Worm (Caenorhabditis elegans) whole organism, mixed stage, embryonic: Measurements from ENCODE around the gene F38B7.3.
A peak's percentile ranks its signal among the peaks of the same experiment; 100 is the strongest.

Source experiments
- M03D4.4 ChIP-seq: sonication (generic microtip); optimal IDR thresholded peaks from 2 replicates; lab custom pipeline; 2017; ENCODE audit warnings: mild to moderate bottlenecking, missing genetic modification characterization, missing compliant biosample characterization
- ceh-39 ChIP-seq: fragments of 150-350 bp; optimal IDR thresholded peaks from 2 replicates; lab custom pipeline; 2014; ENCODE audit warnings: missing biosample characterization, missing genetic modification characterization
- ceh-43 ChIP-seq: fragments of 200-800 bp; sonication (Bioruptor generic); optimal IDR thresholded peaks from 2 replicates; lab custom pipeline; 2018; ENCODE audit warnings: mild to moderate bottlenecking, missing genetic modification characterization, moderate library complexity, missing compliant biosample characterization
- ceh-83 ChIP-seq: fragments of 200-800 bp; sonication (Bioruptor generic); optimal IDR thresholded peaks from 2 replicates; lab custom pipeline; 2018; ENCODE audit warnings: mild to moderate bottlenecking, missing genetic modification characterization, missing compliant biosample characterization
- ces-1 ChIP-seq: fragments of 150-350 bp; optimal IDR thresholded peaks from 2 replicates; lab custom pipeline; 2014; ENCODE audit warnings: missing biosample characterization, missing genetic modification reagents, missing genetic modification characterization
- cnd-1 ChIP-seq: fragments of 200-800 bp; sonication (Bioruptor generic); optimal IDR thresholded peaks from 2 replicates; lab custom pipeline; 2018; ENCODE audit warnings: mild to moderate bottlenecking, missing genetic modification characterization, missing compliant biosample characterization
- drap-1 ChIP-seq: fragments of 200-800 bp; sonication (Bioruptor generic); optimal IDR thresholded peaks from 3 replicates; lab custom pipeline; 2018; ENCODE audit warnings: mild to moderate bottlenecking, missing genetic modification characterization, missing compliant biosample characterization
- elt-1 ChIP-seq: sonication (generic microtip); optimal IDR thresholded peaks from 2 replicates; lab custom pipeline; 2017; ENCODE audit warnings: missing genetic modification characterization, mild to moderate bottlenecking, missing compliant biosample characterization, antibody characterized with exemption, moderate library complexity, borderline replicate concordance; ENCODE audit not compliant: insufficient read depth
- flh-1 ChIP-seq: fragments of 200-800 bp; sonication (Bioruptor generic); optimal IDR thresholded peaks from 2 replicates; lab custom pipeline; 2018; ENCODE audit warnings: mild to moderate bottlenecking, missing genetic modification characterization, moderate library complexity, missing compliant biosample characterization
- hlh-1 ChIP-seq: fragments of 150-350 bp; optimal IDR thresholded peaks from 2 replicates; lab custom pipeline; 2014; ENCODE audit warnings: missing biosample characterization, missing genetic modification reagents, missing genetic modification characterization
- lin-13 ChIP-seq: fragments of 150-350 bp; optimal IDR thresholded peaks from 2 replicates; lab custom pipeline; 2014; ENCODE audit warnings: missing biosample characterization, missing genetic modification characterization
- lin-32 ChIP-seq: fragments of 200-800 bp; sonication (Bioruptor generic); optimal IDR thresholded peaks from 2 replicates; lab custom pipeline; 2018; ENCODE audit warnings: mild to moderate bottlenecking, missing genetic modification characterization, missing compliant biosample characterization
- lsy-2 ChIP-seq: fragments of 150-350 bp; optimal IDR thresholded peaks from 2 replicates; lab custom pipeline; 2014; ENCODE audit warnings: missing biosample characterization, missing genetic modification characterization
- mab-5 ChIP-seq: fragments of 150-350 bp; optimal IDR thresholded peaks from 2 replicates; lab custom pipeline; 2014; ENCODE audit warnings: missing biosample characterization, missing genetic modification characterization
- mep-1 ChIP-seq: fragments of 150-350 bp; optimal IDR thresholded peaks from 2 replicates; lab custom pipeline; 2017; ENCODE audit warnings: missing biosample characterization, missing genetic modification reagents, missing genetic modification characterization, inconsistent platforms
- mls-2 ChIP-seq: sonication (generic microtip); optimal IDR thresholded peaks from 2 replicates; lab custom pipeline; 2016; ENCODE audit warnings: mild to moderate bottlenecking, missing genetic modification characterization, moderate library complexity, missing compliant biosample characterization
- nhr-12 ChIP-seq: fragments of 150-350 bp; optimal IDR thresholded peaks from 2 replicates; lab custom pipeline; 2014; ENCODE audit warnings: missing biosample characterization, missing genetic modification characterization
- nhr-2 ChIP-seq: fragments of 150-350 bp; optimal IDR thresholded peaks from 2 replicates; lab custom pipeline; 2014; ENCODE audit warnings: missing biosample characterization, missing genetic modification characterization
- nhr-237 ChIP-seq: fragments of 150-350 bp; optimal IDR thresholded peaks from 2 replicates; lab custom pipeline; 2014; ENCODE audit warnings: missing biosample characterization, missing genetic modification characterization
- nhr-28 ChIP-seq: fragments of 150-350 bp; optimal IDR thresholded peaks from 2 replicates; lab custom pipeline; 2014; ENCODE audit warnings: missing biosample characterization, missing genetic modification characterization
- nhr-76 ChIP-seq: sonication (generic microtip); optimal IDR thresholded peaks from 2 replicates; lab custom pipeline; 2017; ENCODE audit warnings: missing biosample characterization, missing genetic modification characterization
- snpc-4 ChIP-seq: fragments of 150-350 bp; optimal IDR thresholded peaks from 2 replicates; lab custom pipeline; 2014; ENCODE audit warnings: missing biosample characterization, missing genetic modification characterization
- sptf-1 ChIP-seq: sonication (generic microtip); optimal IDR thresholded peaks from 2 replicates; lab custom pipeline; 2017; ENCODE audit warnings: mild to moderate bottlenecking, missing genetic modification characterization, moderate library complexity, missing compliant biosample characterization
- unc-120 ChIP-seq: sonication (generic microtip); optimal IDR thresholded peaks from 2 replicates; lab custom pipeline; 2017; ENCODE audit warnings: missing genetic modification characterization, missing compliant biosample characterization; ENCODE audit not compliant: poor library complexity, severe bottlenecking
- unc-39 ChIP-seq: fragments of 150-350 bp; optimal IDR thresholded peaks from 2 replicates; lab custom pipeline; 2014; ENCODE audit warnings: missing biosample characterization, missing genetic modification characterization
- unc-62 ChIP-seq: fragments of 150-350 bp; optimal IDR thresholded peaks from 2 replicates; lab custom pipeline; 2014; ENCODE audit warnings: missing biosample characterization, missing genetic modification reagents, missing genetic modification characterization
- ztf-11 ChIP-seq: fragments of 150-350 bp; optimal IDR thresholded peaks from 2 replicates; lab custom pipeline; 2014; ENCODE audit warnings: missing biosample characterization, missing genetic modification characterization

Gene F38B7.3

ce11 chrV:11535504-11536062 is 13.3 kb upstream of the F38B7.3 start:
- TF ChIP-seq hlh-1 (tag; lab: Kevin White, UChicago), result peak; percentile 80
- TF ChIP-seq nhr-2 (tag; lab: Kevin White, UChicago), result no peak
- peak; percentile 78 for TF ChIP-seq unc-120 (tag; lab: Kevin White, UChicago)

ce11 chrV:11536667-11537066 is 12.2 kb upstream of the F38B7.3 start:
- TF ChIP-seq ces-1 (GFP tag; lab: Kevin White, UChicago), result peak; percentile 5
- TF ChIP-seq unc-120 (tag; lab: Kevin White, UChicago), result no peak

- TF ChIP-seq nhr-12 (tag; lab: Kevin White, UChicago) (no peak), mab-5 (tag; lab: Kevin White, UChicago) (no peak), flh-1 (GFP tag; lab: Kevin White, UChicago) (no peak), nhr-28 (tag; lab: Kevin White, UChicago) (no peak)
- TF ChIP-seq, all 35 proteins: peak for 0
Observed at ce11 chrV:11539502-11539901, 9.4 kb upstream of the F38B7.3 start.

- no peak for TF ChIP-seq nhr-76 (tag; lab: Kevin White, UChicago)
- peak; percentile 31 for TF ChIP-seq unc-120 (tag; lab: Kevin White, UChicago)
- TF ChIP-seq, all 35 proteins: peak for 1
Observed at ce11 chrV:11541284-11541683, 7.6 kb upstream of the F38B7.3 start.

ce11 chrV:11543564-11543963 is 5.3 kb upstream of the F38B7.3 start, which contains the start of gene F38B7.2:
Gene F38B7.2, plus strand, starts transcription at chrV:11543963.
- no peak for TF ChIP-seq mab-5 (tag; lab: Kevin White, UChicago)
- TF ChIP-seq ceh-83 (GFP tag; lab: Kevin White, UChicago), result no peak
- no peak for TF ChIP-seq drap-1 (GFP tag; lab: Kevin White, UChicago)
- TF ChIP-seq ceh-39 (tag; lab: Kevin White, UChicago), result no peak
- TF ChIP-seq mls-2 (tag; lab: Kevin White, UChicago), result no peak
- no peak for TF ChIP-seq nhr-76 (tag; lab: Kevin White, UChicago)
- no peak for TF ChIP-seq M03D4.4 (tag; lab: Kevin White, UChicago)
- no peak for TF ChIP-seq nhr-28 (tag; lab: Kevin White, UChicago)
- TF ChIP-seq snpc-4, result no peak
- no peak for TF ChIP-seq lsy-2 (tag; lab: Kevin White, UChicago)
- TF ChIP-seq unc-120 (tag; lab: Kevin White, UChicago), result no peak
- TF ChIP-seq unc-39 (tag; lab: Kevin White, UChicago), result no peak
- TF ChIP-seq ceh-43 (GFP tag; lab: Kevin White, UChicago), result no peak
- no peak for TF ChIP-seq ztf-11 (tag; lab: Kevin White, UChicago)
- no peak for TF ChIP-seq elt-1 (tag; lab: Kevin White, UChicago)
- TF ChIP-seq nhr-237 (tag; lab: Kevin White, UChicago), result no peak
- TF ChIP-seq cnd-1 (tag; lab: Kevin White, UChicago), result no peak
- TF ChIP-seq nhr-12 (tag; lab: Kevin White, UChicago), result no peak
- no peak for TF ChIP-seq mep-1
- TF ChIP-seq lin-13 (tag; lab: Kevin White, UChicago), result no peak

- no peak for TF ChIP-seq lin-32
- no peak for TF ChIP-seq nhr-237 (tag; lab: Kevin White, UChicago)
- TF ChIP-seq hlh-1 (tag; lab: Kevin White, UChicago), result no peak
- no peak for TF ChIP-seq mep-1
Observed at ce11 chrV:11545227-11545626, 3.7 kb upstream of the F38B7.3 start, which contains the start of gene F38B7.10. Gene F38B7.10, plus strand, starts transcription at chrV:11545527.

- TF ChIP-seq mls-2 (tag; lab: Kevin White, UChicago), result no peak
- no peak for TF ChIP-seq elt-1 (tag; lab: Kevin White, UChicago)
- no peak for TF ChIP-seq M03D4.4 (tag; lab: Kevin White, UChicago)
- no peak for TF ChIP-seq mep-1
- TF ChIP-seq unc-62 (GFP tag; lab: Kevin White, UChicago), result no peak
- no peak for TF ChIP-seq nhr-76 (tag; lab: Kevin White, UChicago)
- no peak for TF ChIP-seq lsy-2 (tag; lab: Kevin White, UChicago)
- no peak for TF ChIP-seq sptf-1 (tag; lab: Kevin White, UChicago)
- TF ChIP-seq, all 35 proteins: peak for 0
Observed at ce11 chrV:11546795-11547194, 2.1 kb upstream of the F38B7.3 start, which contains the start of gene F38B7.11. Gene F38B7.11, plus strand, starts transcription at chrV:11547095.
